Fruit fly (Drosophila melanogaster): ENCODE measurements around the gene CG12268.

The CG12268 gene

DNA sequence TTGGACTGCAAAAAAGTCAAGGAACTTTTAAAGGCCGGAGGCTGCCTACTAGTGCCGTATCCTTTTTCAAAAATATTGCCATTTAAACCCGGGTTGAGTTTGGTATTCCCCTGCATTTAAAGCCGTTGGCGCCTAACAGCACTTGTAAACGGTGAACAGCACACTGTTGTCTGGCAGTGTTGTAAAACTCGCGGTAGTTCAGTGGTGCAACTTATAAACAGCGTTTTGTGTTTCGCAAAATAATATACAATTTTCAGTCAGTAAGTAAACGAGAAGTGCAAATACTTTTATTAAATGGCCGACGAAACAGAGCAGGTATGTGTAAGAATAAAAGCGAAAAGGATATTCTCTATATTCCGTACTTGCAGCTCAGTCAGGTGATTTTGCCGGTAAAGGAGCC, 48.0 kb upstream of the CG12268 start, which contains the start of gene LSm3 (continued):
- TF ChIP-seq MTF-1 (GFP tag; optimal IDR thresholded peaks at IDR 0.05; ENCODE audit: borderline replicate concordance) (no peak), cato (GFP tag; optimal IDR thresholded peaks at IDR 0.05; ENCODE audit: borderline replicate concordance) (no peak), CG11504 (tag; optimal IDR thresholded peaks at IDR 0.05) (no peak), bab2 (GFP tag; optimal IDR thresholded peaks at IDR 0.05) (no peak), knrl (GFP tag; IDR thresholded peaks at IDR 0.05; ENCODE audit: partially characterized antibody) (no peak), unc-4 (GFP tag; IDR thresholded peaks at IDR 0.05; ENCODE audit: partially characterized antibody) (no peak), CG10654 (GFP tag; optimal IDR thresholded peaks at IDR 0.05) (no peak), CTCF (GFP tag; optimal IDR thresholded peaks at IDR 0.05) (peak; percentile 35), jigr1 (GFP tag; IDR thresholded peaks at IDR 0.05) (no peak), Dbx (GFP tag; IDR thresholded peaks at IDR 0.05) (no peak), bigmax (GFP tag; optimal IDR thresholded peaks at IDR 0.05) (no peak), CG4617 (GFP tag; optimal IDR thresholded peaks at IDR 0.05; ENCODE audit: borderline replicate concordance) (peak; percentile 32), CG4854 (GFP tag; optimal IDR thresholded peaks at IDR 0.05) (no peak), lab (GFP tag; optimal IDR thresholded peaks at IDR 0.05) (no peak), CG7963 (GFP tag; IDR thresholded peaks at IDR 0.05; ENCODE audit: partially characterized antibody) (no peak), onecut (GFP tag; IDR thresholded peaks at IDR 0.05) (no peak), croc (GFP tag; conservative IDR thresholded peaks at IDR 0.05) (no peak), D (optimal IDR thresholded peaks at IDR 0.05) (no peak), D (GFP tag; optimal IDR thresholded peaks at IDR 0.05) (no peak), stwl (tag; optimal IDR thresholded peaks at IDR 0.05) (peak; percentile 47), CrebB (tag; optimal IDR thresholded peaks at IDR 0.05) (no peak), Tbp (GFP tag; optimal IDR thresholded peaks at IDR 0.05) (no peak), CG9727 (GFP tag; optimal IDR thresholded peaks at IDR 0.05) (no peak), Bdp1 (GFP tag; optimal IDR thresholded peaks at IDR 0.05) (no peak), Camta (GFP tag; optimal IDR thresholded peaks at IDR 0.05) (no peak), Atf-2 (GFP tag; optimal IDR thresholded peaks at IDR 0.05) (no peak), tna (GFP tag; IDR thresholded peaks at IDR 0.05; ENCODE audit: partially characterized antibody) (no peak), sr (GFP tag; IDR thresholded peaks at IDR 0.05) (no peak), CG30020 (tag; optimal IDR thresholded peaks at IDR 0.05) (no peak), CG18619 (GFP tag; optimal IDR thresholded peaks at IDR 0.05) (no peak), CG10979 (tag; optimal IDR thresholded peaks at IDR 0.05) (no peak), chm (GFP tag; IDR thresholded peaks at IDR 0.05) (0 out of 2 replicates have a peak, but pooled peaks have one; percentile 7), crol (GFP tag; IDR thresholded peaks at IDR 0.05) (no peak), CG7271 (tag; optimal IDR thresholded peaks at IDR 0.05) (no peak), HLHmδ (GFP tag; optimal IDR thresholded peaks at IDR 0.05) (no peak), Taf1 (GFP tag; IDR thresholded peaks at IDR 0.05) (no peak), B-H2 (GFP tag; optimal IDR thresholded peaks at IDR 0.05) (no peak), Hmr (GFP tag; optimal IDR thresholded peaks at IDR 0.05) (no peak), bowl (GFP tag; IDR thresholded peaks at IDR 0.05) (no peak), CG12236 (GFP tag; optimal IDR thresholded peaks at IDR 0.05) (no peak), ro (GFP tag; IDR thresholded peaks at IDR 0.05) (no peak), YL-1 (GFP tag; optimal IDR thresholded peaks at IDR 0.05) (no peak), PHDP (tag; optimal IDR thresholded peaks at IDR 0.05) (no peak), CG15269 (tag; optimal IDR thresholded peaks at IDR 0.05) (no peak), chif (GFP tag; optimal IDR thresholded peaks at IDR 0.05) (no peak), CG3065 (GFP tag; optimal IDR thresholded peaks at IDR 0.05) (no peak), CG34224 (GFP tag; IDR thresholded peaks at IDR 0.05; ENCODE audit: partially characterized antibody) (0 out of 3 replicates have a peak, but pooled peaks have one; percentile 24), CG17912 (GFP tag; optimal IDR thresholded peaks at IDR 0.05) (no peak), Med (GFP tag) (peak; percentile 73), jumu (GFP tag; optimal IDR thresholded peaks at IDR 0.05) (no peak), CG8388 (GFP tag; optimal IDR thresholded peaks at IDR 0.05) (no peak), C15 (GFP tag; IDR thresholded peaks at IDR 0.05) (no peak)

All from whole organism, embryonic.